Fruit fly (Drosophila melanogaster) whole organism, adult: ENCODE measurements around the gene VhaM9.7-a.

Experiments
- CG1620 ChIP-seq: fragments of 200-800 bp; sonication (Bioruptor generic); optimal IDR thresholded peaks from 2 replicates; lab custom pipeline; 2016; ENCODE audit warnings: missing biosample characterization, missing genetic modification characterization
- CG33017 ChIP-seq: fragments of 200-800 bp; sonication (Bioruptor generic); optimal IDR thresholded peaks from 2 replicates; lab custom pipeline; 2018; ENCODE audit warnings: missing biosample characterization, mild to moderate bottlenecking, missing genetic modification characterization, moderate library complexity
- Mnt ChIP-seq: fragments of 200-800 bp; sonication (Bioruptor generic); optimal IDR thresholded peaks from 2 replicates; lab custom pipeline; 2016; ENCODE audit warnings: missing biosample characterization, mild to moderate bottlenecking, missing genetic modification characterization
- bab1 ChIP-seq: fragments of 200-800 bp; sonication (Bioruptor generic); optimal IDR thresholded peaks from 3 replicates; lab custom pipeline; 2019; ENCODE audit warnings: missing biosample characterization, mild to moderate bottlenecking, missing genetic modification characterization, moderate library complexity
- pad ChIP-seq: fragments of 200-800 bp; sonication (Bioruptor generic); optimal IDR thresholded peaks from 3 replicates; lab custom pipeline; 2017; ENCODE audit warnings: missing biosample characterization, missing genetic modification characterization, mild to moderate bottlenecking, moderate library complexity, missing genetic modification reagents
- tj ChIP-seq: fragments of 200-800 bp; sonication (Bioruptor generic); optimal IDR thresholded peaks from 3 replicates; lab custom pipeline; 2017; ENCODE audit warnings: missing biosample characterization, mild to moderate bottlenecking, missing genetic modification characterization, moderate library complexity

DNA sequence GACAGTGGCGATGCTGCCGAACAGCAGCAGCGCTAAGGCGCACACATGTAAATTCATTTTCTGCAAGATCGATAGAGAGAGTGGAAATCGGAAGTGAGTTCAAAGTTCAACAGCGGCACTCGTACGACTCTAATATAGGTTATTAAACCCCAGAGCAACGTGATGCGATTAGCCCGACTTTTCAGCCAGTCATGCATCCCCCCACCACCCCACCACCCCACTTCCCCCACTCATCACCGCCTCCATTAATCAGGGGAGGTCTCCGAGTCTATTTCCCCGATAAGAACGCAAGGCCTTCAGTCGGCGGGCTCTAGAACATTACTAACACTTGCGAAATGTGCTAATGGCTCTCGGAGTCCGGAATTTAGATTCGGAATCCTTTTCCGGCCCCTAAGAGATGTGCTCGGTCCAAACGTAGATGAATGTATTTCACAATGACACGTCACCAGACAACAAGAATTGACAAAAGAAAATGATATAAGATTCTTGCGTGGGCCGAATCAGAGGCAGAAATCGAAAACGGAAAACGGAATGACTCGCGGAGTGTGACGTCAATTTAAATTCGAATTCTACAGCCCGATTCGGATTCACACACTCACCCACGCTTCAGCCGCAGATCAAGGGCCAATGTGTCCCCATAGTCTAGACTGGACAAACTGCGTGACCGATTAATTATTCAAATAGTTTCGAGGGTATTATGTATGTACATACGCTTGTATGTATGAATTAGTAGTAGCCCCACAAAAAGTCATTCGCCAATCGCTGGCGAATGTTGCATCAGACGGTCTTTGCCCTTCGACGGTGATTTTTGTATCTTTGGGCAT is 36.6 kb upstream of the VhaM9.7-a start:
- TF ChIP-seq CG33017 (tag; lab: Kevin White, UChicago): no peak
- no peak for TF ChIP-seq CG1620 (GFP tag; lab: Kevin White, UChicago)
- no peak for TF ChIP-seq Mnt (GFP tag; lab: Kevin White, UChicago)
- no peak for TF ChIP-seq pad (GFP tag; lab: Kevin White, UChicago)
- TF ChIP-seq bab1 (GFP tag; lab: Kevin White, UChicago): no peak
- peak; percentile 9 for TF ChIP-seq tj (GFP tag; lab: Kevin White, UChicago)
